Comparison of ENCODE assay signal across 1 fruit fly cellular context in genomic region chr3L:7359827-7360323, dm6.
A peak's percentile ranks its signal among the peaks of the same experiment; 100 is the strongest.
TF ChIP-seq lines count a peak whose summit lies in the region.

Gene pst, minus strand, starts transcription at chr3L:7360263.

TF ChIP-seq in whole organism, embryonic, 481 proteins besides CTCF, POLR2A, EP300 and RAD21 (continued from another document and continues in another):
- TF ChIP-seq B-H2 (GFP tag; optimal IDR thresholded peaks at IDR 0.05; lab: Kevin White, UChicago), result peak; percentile 46
- TF ChIP-seq CG10959 (GFP tag; IDR thresholded peaks at IDR 0.05; lab: Robert Waterston, UW), result no peak
- TF ChIP-seq Oli (tag; optimal IDR thresholded peaks at IDR 0.05; lab: Kevin White, UChicago), result no peak
- no peak for TF ChIP-seq dimm (GFP tag; IDR thresholded peaks at IDR 0.05; lab: Robert Waterston, UW)
- peak; percentile 32 for TF ChIP-seq odd (GFP tag; optimal IDR thresholded peaks at IDR 0.05; lab: Kevin White, UChicago)
- no peak for TF ChIP-seq tup (GFP tag; optimal IDR thresholded peaks at IDR 0.05; lab: Kevin White, UChicago)
- no peak for TF ChIP-seq tll (GFP tag; optimal IDR thresholded peaks at IDR 0.05; lab: Kevin White, UChicago)
- TF ChIP-seq ci (GFP tag; IDR thresholded peaks at IDR 0.05; lab: Robert Waterston, UW), result peak; percentile 54
- peak; percentile 63 for TF ChIP-seq CG13624 (GFP tag; optimal IDR thresholded peaks at IDR 0.05; lab: Kevin White, UChicago)
- TF ChIP-seq YL-1 (GFP tag; optimal IDR thresholded peaks at IDR 0.05; lab: Kevin White, UChicago), result no peak
- no peak for TF ChIP-seq Ssrp (tag; optimal IDR thresholded peaks at IDR 0.05; lab: Kevin White, UChicago)
- no peak for TF ChIP-seq CG11085 (GFP tag; IDR thresholded peaks at IDR 0.05; lab: Robert Waterston, UW)
- no peak for TF ChIP-seq CG6791 (GFP tag; IDR thresholded peaks at IDR 0.05; lab: Robert Waterston, UW; ENCODE audit: partially characterized antibody)
- TF ChIP-seq CG30403 (GFP tag; optimal IDR thresholded peaks at IDR 0.05; lab: Kevin White, UChicago), result no peak
- TF ChIP-seq CG17568 (GFP tag; optimal IDR thresholded peaks at IDR 0.05; lab: Kevin White, UChicago), result peak; percentile 62
- TF ChIP-seq CG10274 (GFP tag; optimal IDR thresholded peaks at IDR 0.05; lab: Kevin White, UChicago), result peak; percentile 37
- TF ChIP-seq TFAM (GFP tag; optimal IDR thresholded peaks at IDR 0.05; lab: Kevin White, UChicago), result no peak
- peak; percentile 46 for TF ChIP-seq Hand (GFP tag; optimal IDR thresholded peaks at IDR 0.05; lab: Kevin White, UChicago)
- TF ChIP-seq CG31365 (tag; optimal IDR thresholded peaks at IDR 0.05; lab: Kevin White, UChicago), result no peak
- TF ChIP-seq CG1792 (GFP tag; optimal IDR thresholded peaks at IDR 0.05; lab: Kevin White, UChicago), result no peak
- TF ChIP-seq CG4820 (GFP tag; optimal IDR thresholded peaks at IDR 0.05; lab: Kevin White, UChicago), result no peak
- peak; percentile 4; the same call in 1 of the 2 replicates for TF ChIP-seq Ada2b (GFP tag; IDR thresholded peaks at IDR 0.05; lab: Robert Waterston, UW)
- TF ChIP-seq luna (GFP tag; optimal IDR thresholded peaks at IDR 0.05; lab: Kevin White, UChicago), result no peak
- TF ChIP-seq CG4424 (GFP tag; optimal IDR thresholded peaks at IDR 0.05; lab: Kevin White, UChicago), result no peak
- TF ChIP-seq Doc3 (GFP tag; IDR thresholded peaks at IDR 0.05; lab: Robert Waterston, UW; ENCODE audit: partially characterized antibody), result no peak
- TF ChIP-seq pzg (GFP tag; optimal IDR thresholded peaks at IDR 0.05; lab: Kevin White, UChicago), result no peak
- no peak; the same call in 1 of the 2 replicates for TF ChIP-seq seq (GFP tag; IDR thresholded peaks at IDR 0.05; lab: Robert Waterston, UW)
- TF ChIP-seq CG14667 (GFP tag; IDR thresholded peaks at IDR 0.05; lab: Robert Waterston, UW), result no peak
- peak; percentile 11; the same call in 1 of the 2 replicates for TF ChIP-seq ranshi (GFP tag; IDR thresholded peaks at IDR 0.05; lab: Robert Waterston, UW)
- peak; percentile 14 for TF ChIP-seq NC2α (GFP tag; optimal IDR thresholded peaks at IDR 0.05; lab: Kevin White, UChicago)
- no peak for TF ChIP-seq CG31441 (GFP tag; IDR thresholded peaks at IDR 0.05; lab: Robert Waterston, UW)
- TF ChIP-seq Vsx1 (GFP tag; optimal IDR thresholded peaks at IDR 0.05; lab: Kevin White, UChicago), result peak; percentile 64
- TF ChIP-seq gsb (GFP tag; IDR thresholded peaks at IDR 0.05; lab: Robert Waterston, UW), result no peak
- TF ChIP-seq NC2β (GFP tag; optimal IDR thresholded peaks at IDR 0.05; lab: Kevin White, UChicago), result peak; percentile 41
- TF ChIP-seq CG1529 (GFP tag; optimal IDR thresholded peaks at IDR 0.05; lab: Kevin White, UChicago), result no peak
- no peak for TF ChIP-seq repo (GFP tag; optimal IDR thresholded peaks at IDR 0.05; lab: Kevin White, UChicago)
- no peak for TF ChIP-seq Xrp1 (GFP tag; IDR thresholded peaks at IDR 0.05; lab: Robert Waterston, UW)
- no peak for TF ChIP-seq chif (GFP tag; optimal IDR thresholded peaks at IDR 0.05; lab: Kevin White, UChicago)
- no peak for TF ChIP-seq az2 (GFP tag; optimal IDR thresholded peaks at IDR 0.05; lab: Kevin White, UChicago)
- no peak for TF ChIP-seq CG2116 (GFP tag; optimal IDR thresholded peaks at IDR 0.05; lab: Kevin White, UChicago)
- no peak for TF ChIP-seq ap (GFP tag; IDR thresholded peaks at IDR 0.05; lab: Robert Waterston, UW)
- no peak for TF ChIP-seq CG4328 (GFP tag; optimal IDR thresholded peaks at IDR 0.05; lab: Kevin White, UChicago)
- TF ChIP-seq ATbp (GFP tag; optimal IDR thresholded peaks at IDR 0.05; lab: Kevin White, UChicago), result no peak
- no peak for TF ChIP-seq peb (GFP tag; IDR thresholded peaks at IDR 0.05; lab: Robert Waterston, UW)
- TF ChIP-seq vvl (GFP tag; IDR thresholded peaks at IDR 0.05; lab: Robert Waterston, UW), result no peak; the same call in 1 of the 2 replicates
- TF ChIP-seq wor (GFP tag; IDR thresholded peaks at IDR 0.05; lab: Robert Waterston, UW), result no peak
- no peak for TF ChIP-seq Six4 (GFP tag; optimal IDR thresholded peaks at IDR 0.05; lab: Kevin White, UChicago)
- no peak for TF ChIP-seq bsh (GFP tag; optimal IDR thresholded peaks at IDR 0.05; lab: Kevin White, UChicago)
- TF ChIP-seq gfzf (GFP tag; optimal IDR thresholded peaks at IDR 0.05; lab: Kevin White, UChicago), result peak; percentile 70
- TF ChIP-seq zf30C (GFP tag; optimal IDR thresholded peaks at IDR 0.05; lab: Kevin White, UChicago), result no peak
- no peak for TF ChIP-seq lov (optimal IDR thresholded peaks at IDR 0.05; lab: Kevin White, UChicago)
- TF ChIP-seq lov (GFP tag; IDR thresholded peaks at IDR 0.05; lab: Robert Waterston, UW), result no peak; the same call in 2 of the 3 replicates
- TF ChIP-seq HLHmδ (GFP tag; optimal IDR thresholded peaks at IDR 0.05; lab: Kevin White, UChicago), result peak; percentile 33
- TF ChIP-seq Opbp (GFP tag; IDR thresholded peaks at IDR 0.05; lab: Robert Waterston, UW; ENCODE audit: partially characterized antibody), result 0 out of 3 replicates have a peak, but pooled peaks have one; percentile 53
- TF ChIP-seq ssp (GFP tag; IDR thresholded peaks at IDR 0.05; lab: Robert Waterston, UW), result no peak
- TF ChIP-seq D19A (tag; optimal IDR thresholded peaks at IDR 0.05; lab: Kevin White, UChicago), result peak; percentile 14
- TF ChIP-seq Blimp-1 (GFP tag; optimal IDR thresholded peaks at IDR 0.05; lab: Kevin White, UChicago), result no peak
- peak; percentile 81 for TF ChIP-seq chm (GFP tag; IDR thresholded peaks at IDR 0.05; lab: Robert Waterston, UW)
- peak; percentile 14; the same call in 2 of the 3 replicates for TF ChIP-seq Dbx (GFP tag; IDR thresholded peaks at IDR 0.05; lab: Robert Waterston, UW)
- peak; percentile 54; the same call in 1 of the 2 replicates for TF ChIP-seq CG42726 (GFP tag; IDR thresholded peaks at IDR 0.05; lab: Robert Waterston, UW; ENCODE audit: partially characterized antibody)
- TF ChIP-seq sens-2 (GFP tag; IDR thresholded peaks at IDR 0.05; lab: Robert Waterston, UW), result peak; percentile 6; the same call in 1 of the 2 replicates
- no peak for TF ChIP-seq CG14860 (GFP tag; IDR thresholded peaks at IDR 0.05; lab: Robert Waterston, UW; ENCODE audit: partially characterized antibody)
- peak; percentile 35 for TF ChIP-seq Dek (tag; optimal IDR thresholded peaks at IDR 0.05; lab: Kevin White, UChicago)
- no peak for TF ChIP-seq stwl (tag; optimal IDR thresholded peaks at IDR 0.05; lab: Kevin White, UChicago)
- no peak for TF ChIP-seq Scr (GFP tag; IDR thresholded peaks at IDR 0.05; lab: Robert Waterston, UW; ENCODE audit: partially characterized antibody)
- no peak for TF ChIP-seq yki (optimal IDR thresholded peaks at IDR 0.05; lab: Kevin White, UChicago)
- no peak for TF ChIP-seq CG16815 (GFP tag; optimal IDR thresholded peaks at IDR 0.05; lab: Kevin White, UChicago)
- peak; percentile 14 for TF ChIP-seq ash1 (GFP tag; optimal IDR thresholded peaks at IDR 0.05; lab: Kevin White, UChicago)
- no peak for TF ChIP-seq Meics (GFP tag; optimal IDR thresholded peaks at IDR 0.05; lab: Kevin White, UChicago)
- TF ChIP-seq ems (GFP tag; optimal IDR thresholded peaks at IDR 0.05; lab: Kevin White, UChicago), result no peak
- no peak for TF ChIP-seq jigr1 (GFP tag; IDR thresholded peaks at IDR 0.05; lab: Robert Waterston, UW)
- TF ChIP-seq row (GFP tag; IDR thresholded peaks at IDR 0.05; lab: Robert Waterston, UW), result no peak
- TF ChIP-seq ac (GFP tag; optimal IDR thresholded peaks at IDR 0.05; lab: Kevin White, UChicago), result no peak
- no peak for TF ChIP-seq trem (tag; optimal IDR thresholded peaks at IDR 0.05; lab: Kevin White, UChicago)
- peak; percentile 40; the same call in 1 of the 2 replicates for TF ChIP-seq amos (GFP tag; IDR thresholded peaks at IDR 0.05; lab: Robert Waterston, UW; ENCODE audit: partially characterized antibody)
- TF ChIP-seq CG7745 (tag; optimal IDR thresholded peaks at IDR 0.05; lab: Kevin White, UChicago), result no peak
- TF ChIP-seq CG3281 (GFP tag; optimal IDR thresholded peaks at IDR 0.05; lab: Kevin White, UChicago), result peak; percentile 62
- no peak for TF ChIP-seq dm (GFP tag; optimal IDR thresholded peaks at IDR 0.05; lab: Kevin White, UChicago)
- no peak for TF ChIP-seq cg (GFP tag; optimal IDR thresholded peaks at IDR 0.05; lab: Kevin White, UChicago)
- TF ChIP-seq tna (GFP tag; IDR thresholded peaks at IDR 0.05; lab: Robert Waterston, UW; ENCODE audit: partially characterized antibody), result peak; percentile 25
- TF ChIP-seq CG10979 (tag; optimal IDR thresholded peaks at IDR 0.05; lab: Kevin White, UChicago), result no peak
- no peak for TF ChIP-seq Poxn (GFP tag; IDR thresholded peaks at IDR 0.05; lab: Robert Waterston, UW)
- TF ChIP-seq org-1 (GFP tag; optimal IDR thresholded peaks at IDR 0.05; lab: Kevin White, UChicago), result no peak
- no peak for TF ChIP-seq CG17359 (tag; optimal IDR thresholded peaks at IDR 0.05; lab: Kevin White, UChicago)
- no peak for TF ChIP-seq CG9215 (GFP tag; IDR thresholded peaks at IDR 0.05; lab: Robert Waterston, UW)
- no peak for TF ChIP-seq fd64A (GFP tag; optimal IDR thresholded peaks at IDR 0.05; lab: Kevin White, UChicago)
- no peak for TF ChIP-seq slp2 (GFP tag; optimal IDR thresholded peaks at IDR 0.05; lab: Kevin White, UChicago)
- no peak for TF ChIP-seq phol (tag; optimal IDR thresholded peaks at IDR 0.05; lab: Kevin White, UChicago)
- no peak for TF ChIP-seq Hr51 (GFP tag; optimal IDR thresholded peaks at IDR 0.05; lab: Kevin White, UChicago)
- no peak for TF ChIP-seq CG8944 (GFP tag; optimal IDR thresholded peaks at IDR 0.05; lab: Kevin White, UChicago)
- no peak for TF ChIP-seq CG4707 (GFP tag; optimal IDR thresholded peaks at IDR 0.05; lab: Kevin White, UChicago)
- TF ChIP-seq mirr (GFP tag; optimal IDR thresholded peaks at IDR 0.05; lab: Kevin White, UChicago), result peak; percentile 44
- TF ChIP-seq CG17912 (GFP tag; optimal IDR thresholded peaks at IDR 0.05; lab: Kevin White, UChicago), result no peak
- 0 out of 2 replicates have a peak, but pooled peaks have one; percentile 25 for TF ChIP-seq H2.0 (GFP tag; IDR thresholded peaks at IDR 0.05; lab: Robert Waterston, UW)
- TF ChIP-seq CG14710 (tag; optimal IDR thresholded peaks at IDR 0.05; lab: Kevin White, UChicago), result no peak
- no peak for TF ChIP-seq Sry-δ (GFP tag; optimal IDR thresholded peaks at IDR 0.05; lab: Kevin White, UChicago)
- TF ChIP-seq croc (GFP tag; conservative IDR thresholded peaks at IDR 0.05; lab: Robert Waterston, UW), result no peak
- no peak for TF ChIP-seq Rx (GFP tag; IDR thresholded peaks at IDR 0.05; lab: Robert Waterston, UW)
- no peak for TF ChIP-seq Lhr (GFP tag; optimal IDR thresholded peaks at IDR 0.05; lab: Kevin White, UChicago)
- TF ChIP-seq D19B (GFP tag; optimal IDR thresholded peaks at IDR 0.05; lab: Kevin White, UChicago), result peak; percentile 57
- no peak for TF ChIP-seq CG31224 (GFP tag; IDR thresholded peaks at IDR 0.05; lab: Robert Waterston, UW)
- TF ChIP-seq CG34224 (GFP tag; IDR thresholded peaks at IDR 0.05; lab: Robert Waterston, UW; ENCODE audit: partially characterized antibody), result no peak
- no peak for TF ChIP-seq CG4360 (GFP tag; IDR thresholded peaks at IDR 0.05; lab: Robert Waterston, UW)
- TF ChIP-seq CG15269 (tag; optimal IDR thresholded peaks at IDR 0.05; lab: Kevin White, UChicago), result peak; percentile 68
- TF ChIP-seq CG8478 (optimal IDR thresholded peaks at IDR 0.05; lab: Kevin White, UChicago), result no peak
- peak; percentile 20 for TF ChIP-seq CG7786 (GFP tag; optimal IDR thresholded peaks at IDR 0.05; lab: Kevin White, UChicago)
- peak; percentile 9; the same call in 1 of the 2 replicates for TF ChIP-seq onecut (GFP tag; IDR thresholded peaks at IDR 0.05; lab: Robert Waterston, UW)
- TF ChIP-seq CG17829 (tag; optimal IDR thresholded peaks at IDR 0.05; lab: Kevin White, UChicago), result no peak
- peak; percentile 66 for TF ChIP-seq CrebB (tag; optimal IDR thresholded peaks at IDR 0.05; lab: Kevin White, UChicago)
- no peak for TF ChIP-seq gsb-n (tag; optimal IDR thresholded peaks at IDR 0.05; lab: Kevin White, UChicago)
- TF ChIP-seq CG3163 (GFP tag; optimal IDR thresholded peaks at IDR 0.05; lab: Kevin White, UChicago), result no peak
- no peak for TF ChIP-seq tap (tag; optimal IDR thresholded peaks at IDR 0.05; lab: Kevin White, UChicago)
- no peak for TF ChIP-seq Pdp1 (GFP tag; optimal IDR thresholded peaks at IDR 0.05; lab: Kevin White, UChicago)
- TF ChIP-seq pan (optimal IDR thresholded peaks at IDR 0.05; lab: Kevin White, UChicago), result no peak
- TF ChIP-seq pan (GFP tag; optimal IDR thresholded peaks at IDR 0.05 in 1 of 2, IDR thresholded peaks at IDR 0.05 in 1 of 2), result no peak
- TF ChIP-seq CG32532 (GFP tag; IDR thresholded peaks at IDR 0.05; lab: Robert Waterston, UW), result no peak
- TF ChIP-seq CG16779 (GFP tag; IDR thresholded peaks at IDR 0.05; lab: Robert Waterston, UW), result peak; percentile 52; the same call in 1 of the 2 replicates
- TF ChIP-seq Drgx (GFP tag; IDR thresholded peaks at IDR 0.05; lab: Robert Waterston, UW), result no peak; the same call in 1 of the 2 replicates
- TF ChIP-seq salm (tag; optimal IDR thresholded peaks at IDR 0.05; lab: Kevin White, UChicago), result no peak
- 0 out of 3 replicates have a peak, but pooled peaks have one; percentile 26 for TF ChIP-seq dysf (GFP tag; IDR thresholded peaks at IDR 0.05; lab: Robert Waterston, UW)
- TF ChIP-seq CG17361 (GFP tag; IDR thresholded peaks at IDR 0.05; lab: Robert Waterston, UW), result no peak
- peak; percentile 29; the same call in 1 of the 2 replicates for TF ChIP-seq CG11247 (GFP tag; IDR thresholded peaks at IDR 0.05; lab: Robert Waterston, UW)
- TF ChIP-seq lab (GFP tag; optimal IDR thresholded peaks at IDR 0.05; lab: Kevin White, UChicago), result peak; percentile 69
- peak; percentile 17 for TF ChIP-seq MTF-1 (GFP tag; optimal IDR thresholded peaks at IDR 0.05; lab: Kevin White, UChicago; ENCODE audit: borderline replicate concordance)
- no peak for TF ChIP-seq fd102C (GFP tag; optimal IDR thresholded peaks at IDR 0.05; lab: Kevin White, UChicago)
- TF ChIP-seq sob (GFP tag; IDR thresholded peaks at IDR 0.05; lab: Robert Waterston, UW), result peak; percentile 40; the same call in 1 of the 2 replicates
- no peak for TF ChIP-seq CG11504 (tag; optimal IDR thresholded peaks at IDR 0.05; lab: Kevin White, UChicago)
- no peak for TF ChIP-seq CG8765 (GFP tag; IDR thresholded peaks at IDR 0.05; lab: Robert Waterston, UW)
- peak; percentile 53; the same call in 2 of the 4 replicates for TF ChIP-seq chinmo (GFP tag; IDR thresholded peaks at IDR 0.05; lab: Robert Waterston, UW; ENCODE audit: partially characterized antibody)
- no peak for TF ChIP-seq CG8924 (tag; optimal IDR thresholded peaks at IDR 0.05; lab: Kevin White, UChicago)
- TF ChIP-seq zen (tag; optimal IDR thresholded peaks at IDR 0.05; lab: Kevin White, UChicago), result no peak
- peak; percentile 10 for TF ChIP-seq CG7987 (GFP tag; optimal IDR thresholded peaks at IDR 0.05; lab: Kevin White, UChicago)
- peak; percentile 34 for TF ChIP-seq rib (GFP tag; IDR thresholded peaks at IDR 0.05; lab: Robert Waterston, UW)
